ENCODE assay signal across 1 fruit fly cellular context in the genomic region with DNA sequence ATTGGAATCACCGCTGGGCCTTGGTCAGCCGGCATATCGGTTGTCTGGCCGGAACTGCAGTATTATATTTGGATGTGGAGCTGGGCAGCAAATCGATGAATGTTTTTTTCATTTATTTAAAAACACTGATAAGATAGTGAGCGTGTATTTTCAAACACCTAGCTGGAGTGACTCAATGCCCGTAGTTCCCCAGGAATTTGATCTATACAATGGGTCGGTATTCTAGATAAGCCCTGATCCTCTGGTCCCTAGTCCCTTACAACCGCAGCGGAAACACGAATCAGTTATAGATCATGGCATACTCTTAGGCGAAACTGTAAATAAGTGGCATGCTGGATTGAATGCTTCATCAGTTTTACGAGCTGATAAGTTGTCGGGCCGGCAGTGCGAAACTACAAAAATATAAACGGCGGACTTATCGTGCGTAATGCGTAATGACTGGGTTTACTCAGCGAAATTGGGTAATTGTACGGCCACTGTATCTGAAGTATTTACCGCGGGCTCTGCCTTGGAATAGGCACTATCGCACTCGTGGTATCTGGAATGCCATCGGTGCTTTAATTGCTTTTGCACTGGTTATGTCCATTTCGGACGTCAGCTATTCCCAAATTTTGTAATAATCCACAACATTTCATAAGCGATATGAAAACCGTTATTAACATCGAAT.
TF ChIP-seq lines count a peak whose summit lies in the region.

No protein-coding gene starts in this region.

TF ChIP-seq in whole organism, embryonic, 481 proteins besides CTCF, POLR2A, EP300 and RAD21 (continued from another document):
- no peak for TF ChIP-seq dysf (GFP tag; IDR thresholded peaks at IDR 0.05; lab: Robert Waterston, UW)
- no peak for TF ChIP-seq Rfx (GFP tag; IDR thresholded peaks at IDR 0.05; lab: Robert Waterston, UW)
- TF ChIP-seq Dref (GFP tag; IDR thresholded peaks at IDR 0.05; lab: Robert Waterston, UW): no peak
- no peak for TF ChIP-seq Opbp (GFP tag; IDR thresholded peaks at IDR 0.05; lab: Robert Waterston, UW; ENCODE audit: partially characterized antibody)
- no peak for TF ChIP-seq D19A (tag; optimal IDR thresholded peaks at IDR 0.05; lab: Kevin White, UChicago)
- TF ChIP-seq CG10462 (GFP tag; optimal IDR thresholded peaks at IDR 0.05; lab: Kevin White, UChicago): no peak
- no peak for TF ChIP-seq bigmax (GFP tag; optimal IDR thresholded peaks at IDR 0.05; lab: Kevin White, UChicago)
- TF ChIP-seq sd (tag; optimal IDR thresholded peaks at IDR 0.05; lab: Kevin White, UChicago): peak; percentile 71
- TF ChIP-seq Spps (tag; optimal IDR thresholded peaks at IDR 0.05; lab: Kevin White, UChicago): no peak
- no peak for TF ChIP-seq ci (GFP tag; IDR thresholded peaks at IDR 0.05; lab: Robert Waterston, UW)
- no peak for TF ChIP-seq hb (GFP tag; IDR thresholded peaks at IDR 0.05; lab: Robert Waterston, UW; ENCODE audit: partially characterized antibody)
- TF ChIP-seq CG11560 (tag; IDR thresholded peaks at IDR 0.05; lab: Robert Waterston, UW): no peak
- TF ChIP-seq CG31365 (tag; optimal IDR thresholded peaks at IDR 0.05; lab: Kevin White, UChicago): no peak
- no peak for TF ChIP-seq CG4820 (GFP tag; optimal IDR thresholded peaks at IDR 0.05; lab: Kevin White, UChicago)
- no peak for TF ChIP-seq sim (GFP tag; IDR thresholded peaks at IDR 0.05; lab: Robert Waterston, UW)
- no peak for TF ChIP-seq gfzf (GFP tag; optimal IDR thresholded peaks at IDR 0.05; lab: Kevin White, UChicago)
- TF ChIP-seq nom (GFP tag; optimal IDR thresholded peaks at IDR 0.05; lab: Kevin White, UChicago): no peak
- no peak for TF ChIP-seq croc (GFP tag; conservative IDR thresholded peaks at IDR 0.05; lab: Robert Waterston, UW)
- no peak for TF ChIP-seq bowl (GFP tag; IDR thresholded peaks at IDR 0.05; lab: Robert Waterston, UW)
- TF ChIP-seq CG10147 (GFP tag; optimal IDR thresholded peaks at IDR 0.05; lab: Kevin White, UChicago): no peak
- no peak for TF ChIP-seq aop (GFP tag; IDR thresholded peaks at IDR 0.05; lab: Robert Waterston, UW)
- TF ChIP-seq CG10274 (GFP tag; optimal IDR thresholded peaks at IDR 0.05; lab: Kevin White, UChicago): no peak
- TF ChIP-seq CG34224 (GFP tag; IDR thresholded peaks at IDR 0.05; lab: Robert Waterston, UW; ENCODE audit: partially characterized antibody): no peak
- peak; percentile 1 for TF ChIP-seq sens (GFP tag; lab: Kevin White, UChicago)
- TF ChIP-seq CG9727 (GFP tag; optimal IDR thresholded peaks at IDR 0.05; lab: Kevin White, UChicago): no peak
- no peak for TF ChIP-seq Mes4 (GFP tag; optimal IDR thresholded peaks at IDR 0.05; lab: Kevin White, UChicago)
- TF ChIP-seq pan (optimal IDR thresholded peaks at IDR 0.05; lab: Kevin White, UChicago): no peak
- no peak for TF ChIP-seq pan (GFP tag; optimal IDR thresholded peaks at IDR 0.05 in 1 of 2, IDR thresholded peaks at IDR 0.05 in 1 of 2)
- TF ChIP-seq Gsc (GFP tag; IDR thresholded peaks at IDR 0.05; lab: Robert Waterston, UW): no peak
- no peak for TF ChIP-seq slou (GFP tag; optimal IDR thresholded peaks at IDR 0.05; lab: Kevin White, UChicago)
- TF ChIP-seq CG17912 (GFP tag; optimal IDR thresholded peaks at IDR 0.05; lab: Kevin White, UChicago): no peak
- TF ChIP-seq grau (tag; optimal IDR thresholded peaks at IDR 0.05; lab: Kevin White, UChicago): no peak
- TF ChIP-seq fd96Cb (tag; optimal IDR thresholded peaks at IDR 0.05; lab: Kevin White, UChicago): no peak
- no peak for TF ChIP-seq CG16779 (GFP tag; IDR thresholded peaks at IDR 0.05; lab: Robert Waterston, UW)
- TF ChIP-seq ac (GFP tag; optimal IDR thresholded peaks at IDR 0.05; lab: Kevin White, UChicago): no peak
- no peak for TF ChIP-seq CG9876 (GFP tag; optimal IDR thresholded peaks at IDR 0.05; lab: Kevin White, UChicago)
- TF ChIP-seq Neu2 (GFP tag; optimal IDR thresholded peaks at IDR 0.05; lab: Kevin White, UChicago; ENCODE audit: borderline replicate concordance): no peak
- no peak for TF ChIP-seq CG13424 (tag; optimal IDR thresholded peaks at IDR 0.05; lab: Kevin White, UChicago)
- no peak for TF ChIP-seq da (GFP tag; optimal IDR thresholded peaks at IDR 0.05; lab: Kevin White, UChicago)
- TF ChIP-seq Hr51 (GFP tag; optimal IDR thresholded peaks at IDR 0.05; lab: Kevin White, UChicago): no peak
- TF ChIP-seq grn (GFP tag; optimal IDR thresholded peaks at IDR 0.05; lab: Kevin White, UChicago): peak; percentile 75
- TF ChIP-seq chm (GFP tag; IDR thresholded peaks at IDR 0.05; lab: Robert Waterston, UW): peak; percentile 25; the same call in 1 of the 2 replicates
- TF ChIP-seq chinmo (GFP tag; IDR thresholded peaks at IDR 0.05; lab: Robert Waterston, UW; ENCODE audit: partially characterized antibody): 0 out of 4 replicates have a peak, but pooled peaks have one; percentile 30
- no peak for TF ChIP-seq BtbVII (GFP tag; optimal IDR thresholded peaks at IDR 0.05; lab: Kevin White, UChicago)
- TF ChIP-seq CG3065 (GFP tag; optimal IDR thresholded peaks at IDR 0.05; lab: Kevin White, UChicago): no peak
- TF ChIP-seq E2f2 (GFP tag; IDR thresholded peaks at IDR 0.05; lab: Robert Waterston, UW): no peak
- peak; percentile 13 for TF ChIP-seq HmgZ (tag; optimal IDR thresholded peaks at IDR 0.05; lab: Kevin White, UChicago)
- no peak for TF ChIP-seq HLH3B (GFP tag; IDR thresholded peaks at IDR 0.05; lab: Robert Waterston, UW)
- no peak for TF ChIP-seq CG10366 (GFP tag; IDR thresholded peaks at IDR 0.05; lab: Robert Waterston, UW)
- peak; percentile 1 for TF ChIP-seq CG2678 (tag; optimal IDR thresholded peaks at IDR 0.05; lab: Kevin White, UChicago)
- no peak for TF ChIP-seq CG8290 (GFP tag; optimal IDR thresholded peaks at IDR 0.05; lab: Kevin White, UChicago)
- TF ChIP-seq CG8290 (tag; optimal IDR thresholded peaks at IDR 0.05; lab: Kevin White, UChicago): peak in 1 of 2 experiments; percentile 51
- TF ChIP-seq Poxn (GFP tag; IDR thresholded peaks at IDR 0.05; lab: Robert Waterston, UW): no peak
- TF ChIP-seq NfI (GFP tag; optimal IDR thresholded peaks at IDR 0.05; lab: Kevin White, UChicago): no peak
- TF ChIP-seq wor (GFP tag; IDR thresholded peaks at IDR 0.05; lab: Robert Waterston, UW): no peak
- TF ChIP-seq Trl (optimal IDR thresholded peaks at IDR 0.05; lab: Kevin White, UChicago): no peak
- TF ChIP-seq Trl (GFP tag; optimal IDR thresholded peaks at IDR 0.05; lab: Kevin White, UChicago): no peak
- no peak for TF ChIP-seq sisA (GFP tag; IDR thresholded peaks at IDR 0.05; lab: Robert Waterston, UW)
- no peak for TF ChIP-seq wek (GFP tag; optimal IDR thresholded peaks at IDR 0.05; lab: Kevin White, UChicago)
